Worm (Caenorhabditis elegans) whole organism, L1 larva: ENCODE results near the gene R09B5.11.

Experiments used
- C04F5.9 ChIP-seq: sonication (generic microtip); optimal IDR thresholded peaks from 2 replicates; lab custom pipeline; 2016; ENCODE audit warnings: missing genetic modification characterization, missing compliant biosample characterization
- F16B12.6 ChIP-seq: fragments of 150-350 bp; optimal IDR thresholded peaks from 2 replicates; lab custom pipeline; 2014; ENCODE audit warnings: missing biosample characterization, missing genetic modification characterization
- alr-1 ChIP-seq: fragments of 200-800 bp; sonication (Bioruptor generic); optimal IDR thresholded peaks from 2 replicates; lab custom pipeline; 2018; ENCODE audit warnings: borderline replicate concordance, mild to moderate bottlenecking, missing genetic modification characterization, missing compliant biosample characterization
- aly-2 ChIP-seq: fragments of 150-350 bp; optimal IDR thresholded peaks from 2 replicates; lab custom pipeline; 2014; ENCODE audit warnings: missing biosample characterization, missing genetic modification characterization
- ama-1 ChIP-seq: fragments of 150-350 bp; optimal IDR thresholded peaks from 2 replicates; lab custom pipeline; 2014
- blmp-1 ChIP-seq: fragments of 150-350 bp; optimal IDR thresholded peaks from 2 replicates; lab custom pipeline; 2014; ENCODE audit warnings: missing biosample characterization, missing genetic modification characterization
- ceh-63 ChIP-seq: fragments of 200-800 bp; sonication (Bioruptor generic); optimal IDR thresholded peaks from 2 replicates; lab custom pipeline; 2018; ENCODE audit warnings: mild to moderate bottlenecking, missing genetic modification characterization, missing compliant biosample characterization
- ceh-88 ChIP-seq: fragments of 200-800 bp; sonication (Bioruptor generic); IDR thresholded peaks from 2 replicates; pipeline ENCODE4 v1.3.6; 2022; ENCODE audit warnings: missing genetic modification characterization, missing compliant biosample characterization
- ceh-90 ChIP-seq: sonication (generic microtip); optimal IDR thresholded peaks from 2 replicates; lab custom pipeline; 2016; ENCODE audit warnings: missing genetic modification characterization, missing compliant biosample characterization
- ces-1 ChIP-seq: fragments of 150-350 bp; optimal IDR thresholded peaks from 2 replicates; lab custom pipeline; 2014; ENCODE audit warnings: missing biosample characterization, missing genetic modification reagents, missing genetic modification characterization
- dpl-1 ChIP-seq, 3 experiments: fragments of 150-350 bp in 2 of 3; sonication (generic microtip) in 1 of 3; optimal IDR thresholded peaks; 2 replicates each; lab custom pipeline; 2014 to 2017; ENCODE audit warnings: missing biosample characterization in 3 of 3, missing genetic modification characterization in 3 of 3, missing genetic modification reagents in 3 of 3
- dsc-1 ChIP-seq: sonication (generic microtip); optimal IDR thresholded peaks from 2 replicates; lab custom pipeline; 2016; ENCODE audit warnings: mild to moderate bottlenecking, missing genetic modification characterization, missing compliant biosample characterization
- efl-1 ChIP-seq, 4 experiments: fragments of 150-350 bp; optimal IDR thresholded peaks in 3 of 4; peaks in 1 of 4; 1 replicate in 1 of 4; 2 replicates in 3 of 4; lab custom pipeline; 2014; ENCODE audit warnings: missing biosample characterization in 2 of 4, missing genetic modification characterization in 2 of 4, missing genetic modification reagents in 2 of 4
- efl-3 ChIP-seq: fragments of 200-800 bp; sonication (Bioruptor generic); optimal IDR thresholded peaks from 2 replicates; lab custom pipeline; 2018; ENCODE audit warnings: mild to moderate bottlenecking, missing genetic modification characterization, missing compliant biosample characterization
- egl-27 ChIP-seq, 2 experiments: fragments of 150-350 bp in 1 of 2; sonication (generic microtip); optimal IDR thresholded peaks; 3 replicates each; lab custom pipeline; 2017 to 2018; ENCODE audit warnings: missing biosample characterization in 2 of 2, missing genetic modification characterization in 2 of 2, missing genetic modification reagents in 2 of 2
- elt-3 ChIP-seq, 6 experiments: fragments of 150-350 bp in 1 of 6; sonication (generic microtip); optimal IDR thresholded peaks; 2 replicates each; lab custom pipeline; 2017 to 2018; ENCODE audit warnings: missing biosample characterization in 6 of 6, missing genetic modification characterization in 6 of 6, inconsistent platforms in 1 of 6
- fkh-10 ChIP-seq: sonication (generic microtip); optimal IDR thresholded peaks from 2 replicates; lab custom pipeline; 2017; ENCODE audit warnings: missing biosample characterization, missing genetic modification reagents, missing genetic modification characterization
- fos-1 ChIP-seq: fragments of 150-350 bp; optimal IDR thresholded peaks from 2 replicates; lab custom pipeline; 2014; ENCODE audit warnings: missing biosample characterization, missing genetic modification characterization
- hlh-4 ChIP-seq: sonication (generic microtip); optimal IDR thresholded peaks from 2 replicates; lab custom pipeline; 2016; ENCODE audit warnings: mild to moderate bottlenecking, missing genetic modification characterization, missing compliant biosample characterization
- lin-14 ChIP-seq: fragments of 200-800 bp; sonication (Bioruptor generic); optimal IDR thresholded peaks from 2 replicates; lab custom pipeline; 2018; ENCODE audit warnings: mild to moderate bottlenecking, missing genetic modification characterization, moderate library complexity, missing compliant biosample characterization
- lin-15B ChIP-seq: fragments of 150-350 bp; sonication (generic microtip); optimal IDR thresholded peaks from 3 replicates; lab custom pipeline; 2014; ENCODE audit warnings: missing biosample characterization, missing genetic modification characterization
- lin-35 ChIP-seq, 2 experiments: fragments of 150-350 bp; optimal IDR thresholded peaks; 2 replicates each; lab custom pipeline; 2014; ENCODE audit warnings: missing biosample characterization in 2 of 2, missing genetic modification characterization in 2 of 2, missing genetic modification reagents in 2 of 2
- mab-9 ChIP-seq: fragments of 200-800 bp; sonication (Bioruptor generic); IDR thresholded peaks from 2 replicates; pipeline ENCODE4 v1.3.6; 2022; ENCODE audit warnings: missing genetic modification reagents, missing genetic modification characterization, missing compliant biosample characterization
- mdl-1 ChIP-seq, 2 experiments: fragments of 150-350 bp; optimal IDR thresholded peaks; 2 replicates each; lab custom pipeline; 2014 to 2017; ENCODE audit warnings: missing biosample characterization in 2 of 2, missing genetic modification characterization in 2 of 2, inconsistent platforms in 1 of 2
- mef-2 ChIP-seq: fragments of 150-350 bp; optimal IDR thresholded peaks from 2 replicates; lab custom pipeline; 2014; ENCODE audit warnings: missing biosample characterization, missing genetic modification characterization
- mep-1 ChIP-seq: fragments of 150-350 bp; optimal IDR thresholded peaks from 2 replicates; lab custom pipeline; 2014; ENCODE audit warnings: missing biosample characterization, missing genetic modification characterization
- nhr-11 ChIP-seq: fragments of 150-350 bp; optimal IDR thresholded peaks from 2 replicates; lab custom pipeline; 2014; ENCODE audit warnings: missing biosample characterization, missing genetic modification characterization
- nhr-28 ChIP-seq: fragments of 150-350 bp; optimal IDR thresholded peaks from 2 replicates; lab custom pipeline; 2014; ENCODE audit warnings: missing biosample characterization, missing genetic modification characterization
- nhr-71 ChIP-seq: sonication (generic microtip); optimal IDR thresholded peaks from 2 replicates; lab custom pipeline; 2016; ENCODE audit warnings: mild to moderate bottlenecking, missing genetic modification characterization, moderate library complexity, missing compliant biosample characterization
- nhr-76 ChIP-seq: sonication (generic microtip); optimal IDR thresholded peaks from 2 replicates; lab custom pipeline; 2017; ENCODE audit warnings: missing biosample characterization, missing genetic modification characterization
- nhr-85 ChIP-seq: sonication (generic microtip); peaks from one replicate; lab custom pipeline; 2016; ENCODE audit warnings: missing genetic modification characterization, inconsistent platforms, missing compliant biosample characterization
- pag-3 ChIP-seq: sonication (generic microtip); optimal IDR thresholded peaks from 2 replicates; lab custom pipeline; 2017; ENCODE audit warnings: missing genetic modification characterization, mild to moderate bottlenecking, missing compliant biosample characterization, antibody characterized with exemption, borderline replicate concordance; ENCODE audit not compliant: insufficient read depth
- pqm-1 ChIP-seq: sonication (generic microtip); optimal IDR thresholded peaks from 3 replicates; lab custom pipeline; 2017; ENCODE audit warnings: missing biosample characterization, missing genetic modification characterization
- rnt-1 ChIP-seq: sonication (generic microtip); optimal IDR thresholded peaks from 2 replicates; lab custom pipeline; 2016; ENCODE audit warnings: mild to moderate bottlenecking, missing genetic modification characterization, moderate library complexity, missing compliant biosample characterization
- snpc-4 ChIP-seq: fragments of 150-350 bp; optimal IDR thresholded peaks from 2 replicates; lab custom pipeline; 2014; ENCODE audit warnings: missing biosample characterization, missing genetic modification characterization
- snu-23 ChIP-seq: sonication (generic microtip); optimal IDR thresholded peaks from 2 replicates; lab custom pipeline; 2016; ENCODE audit warnings: missing genetic modification characterization, missing compliant biosample characterization
- sptf-1 ChIP-seq: fragments of 150-350 bp; optimal IDR thresholded peaks from 2 replicates; lab custom pipeline; 2014; ENCODE audit warnings: missing biosample characterization, missing genetic modification characterization
- tbx-2 ChIP-seq: sonication (generic microtip); optimal IDR thresholded peaks from 2 replicates; lab custom pipeline; 2016; ENCODE audit warnings: missing genetic modification characterization, missing compliant biosample characterization
- xbp-1 ChIP-seq: sonication (generic microtip); optimal IDR thresholded peaks from 2 replicates; lab custom pipeline; 2016; ENCODE audit warnings: missing genetic modification characterization, missing compliant biosample characterization
- ztf-11 ChIP-seq, 2 experiments: sonication (generic microtip); optimal IDR thresholded peaks; 2 replicates each; lab custom pipeline; 2016 to 2017; ENCODE audit warnings: missing genetic modification characterization in 2 of 2, missing biosample characterization in 1 of 2, missing compliant biosample characterization in 1 of 2
- ztf-4 ChIP-seq: fragments of 150-350 bp; optimal IDR thresholded peaks from 2 replicates; lab custom pipeline; 2014; ENCODE audit warnings: missing biosample characterization, missing genetic modification characterization

Gene R09B5.11

DNA sequence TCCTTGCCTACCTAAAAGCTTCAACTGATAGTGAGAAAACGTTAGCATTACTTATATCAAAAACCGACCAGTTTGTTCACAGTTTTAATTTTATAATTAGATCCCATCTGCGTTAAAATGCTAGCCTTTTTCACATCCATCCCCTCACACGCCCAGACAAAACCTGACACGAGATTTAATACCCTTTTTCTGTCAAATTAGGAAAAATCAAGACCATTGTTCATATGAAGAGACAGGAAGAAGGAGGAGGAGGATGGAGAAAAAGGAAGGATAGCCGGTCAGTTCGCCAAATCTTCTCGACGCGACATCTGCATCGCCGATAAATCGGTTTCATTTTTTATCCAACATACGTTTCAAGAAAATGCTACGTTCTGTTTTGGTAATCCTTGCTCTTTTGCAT is 8.7 kb downstream of the R09B5.11 start, which contains the start of gene cnc-3:
cnc-3 (plus strand) TSS at position 281 of the 400 bp plus-strand sequence.
- TF ChIP-seq lin-14 (no peak), hlh-4 (tag; lab: Kevin White, UChicago) (no peak), efl-1 (optimal IDR thresholded peaks at IDR 0.05; lab: Kevin White, UChicago) (no peak), efl-1 (GFP tag; optimal IDR thresholded peaks at IDR 0.05 in 1 of 2; lab: Kevin White, UChicago) (no peak), rnt-1 (tag; lab: Kevin White, UChicago) (no peak), ztf-4 (tag; lab: Kevin White, UChicago) (peak; percentile 46), ceh-90 (no peak), fos-1 (no peak), aly-2 (tag; lab: Kevin White, UChicago) (no peak), blmp-1 (tag; lab: Kevin White, UChicago) (peak; percentile 65), dsc-1 (no peak), ceh-88 (GFP tag; lab: Robert Waterston, UW) (no peak), lin-15B (tag; lab: Kevin White, UChicago) (no peak), efl-3 (GFP tag; lab: Kevin White, UChicago) (no peak), pag-3 (tag; lab: Kevin White, UChicago) (no peak), mep-1 (no peak), lin-35 (GFP tag; optimal IDR thresholded peaks at IDR 0.05; lab: Kevin White, UChicago) (no peak), egl-27 (tag; optimal IDR thresholded peaks at IDR 0.05; lab: Kevin White, UChicago) (no peak), ceh-63 (no peak), ztf-11 (tag; optimal IDR thresholded peaks at IDR 0.05; lab: Kevin White, UChicago) (no peak), C04F5.9 (tag; lab: Kevin White, UChicago) (no peak), nhr-71 (tag; lab: Kevin White, UChicago) (peak; percentile 13), fkh-10 (GFP tag; lab: Kevin White, UChicago) (no peak), ama-1 (lab: Kevin White, UChicago) (no peak), snu-23 (GFP tag; lab: Kevin White, UChicago) (no peak), mef-2 (tag; lab: Kevin White, UChicago) (no peak), mab-9 (GFP tag; lab: Robert Waterston, UW) (no peak), pqm-1 (tag; lab: Kevin White, UChicago) (no peak), dpl-1 (GFP tag; optimal IDR thresholded peaks at IDR 0.05; lab: Kevin White, UChicago) (no peak), xbp-1 (tag; lab: Kevin White, UChicago) (no peak), nhr-28 (tag; lab: Kevin White, UChicago) (no peak), F16B12.6 (tag; lab: Kevin White, UChicago) (no peak), nhr-85 (tag; lab: Kevin White, UChicago) (peak; percentile 50), nhr-76 (no peak), snpc-4 (tag; lab: Kevin White, UChicago) (no peak), tbx-2 (no peak), elt-3 (tag; optimal IDR thresholded peaks at IDR 0.05; lab: Kevin White, UChicago) (peak in 1 of 6 experiments; percentile 16), mdl-1 (tag; optimal IDR thresholded peaks at IDR 0.05; lab: Kevin White, UChicago) (no peak), alr-1 (tag; lab: Kevin White, UChicago) (no peak), sptf-1 (tag; lab: Kevin White, UChicago) (no peak), ces-1 (GFP tag; lab: Kevin White, UChicago) (no peak)

DNA sequence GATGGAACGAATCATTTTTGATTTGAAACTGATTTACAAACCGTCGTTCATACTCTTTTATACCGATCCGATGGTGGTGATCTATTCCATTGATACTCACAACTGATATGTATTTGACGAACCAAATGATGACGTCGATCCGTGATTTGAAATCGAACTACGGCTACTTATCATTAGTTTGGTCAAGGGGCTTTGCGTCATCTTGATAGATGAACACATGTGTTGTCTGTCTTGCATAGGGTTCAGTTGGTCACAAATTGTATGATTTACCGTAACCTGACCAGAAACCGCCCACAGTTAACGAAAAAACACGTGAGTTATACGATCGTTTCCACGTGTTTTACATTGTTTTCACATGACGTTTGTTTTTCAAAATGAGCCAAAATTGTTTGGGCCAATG is 11.2 kb downstream of the R09B5.11 start, which contains the start of gene cnc-2:
cnc-2 (minus strand) TSS at position 24 of the 400 bp plus-strand sequence.
- no peak for TF ChIP-seq nhr-11 (tag; lab: Kevin White, UChicago)
- peak; percentile 9 for TF ChIP-seq blmp-1 (tag; lab: Kevin White, UChicago)
- peak; percentile 70 for TF ChIP-seq nhr-85 (tag; lab: Kevin White, UChicago)
